Worm (Caenorhabditis elegans) whole organism, late embryonic: ENCODE data around the gene hnd-1.

ENCODE experiments used
- C38D4.7 ChIP-seq: fragments of 200-800 bp; sonication (Bioruptor generic); optimal IDR thresholded peaks from 2 replicates; lab custom pipeline; 2018; ENCODE audit warnings: mild to moderate bottlenecking, missing genetic modification characterization, moderate library complexity, missing compliant biosample characterization
- K02D7.2 ChIP-seq: sonication (generic microtip); optimal IDR thresholded peaks from 2 replicates; lab custom pipeline; 2017; ENCODE audit warnings: mild to moderate bottlenecking, missing genetic modification characterization, missing compliant biosample characterization
- T23F11.4 ChIP-seq: fragments of 200-800 bp; sonication (Bioruptor generic); optimal IDR thresholded peaks from 2 replicates; lab custom pipeline; 2018; ENCODE audit warnings: mild to moderate bottlenecking, missing genetic modification characterization, missing compliant biosample characterization
- Y22D7AL.16 ChIP-seq: sonication (generic microtip); optimal IDR thresholded peaks from 2 replicates; lab custom pipeline; 2016; ENCODE audit warnings: missing genetic modification characterization, missing compliant biosample characterization
- ahr-1 ChIP-seq: sonication (generic microtip); optimal IDR thresholded peaks from 2 replicates; lab custom pipeline; 2016; ENCODE audit warnings: missing genetic modification characterization, missing compliant biosample characterization
- ama-1 ChIP-seq: fragments of 150-350 bp; optimal IDR thresholded peaks from 2 replicates; lab custom pipeline; 2014
- ceh-14 ChIP-seq: sonication (generic microtip); optimal IDR thresholded peaks from 2 replicates; lab custom pipeline; 2016; ENCODE audit warnings: missing genotype, missing genetic modification characterization, missing compliant biosample characterization
- ceh-18 ChIP-seq: sonication (generic microtip); optimal IDR thresholded peaks from 2 replicates; lab custom pipeline; 2016; ENCODE audit warnings: missing genetic modification characterization, missing compliant biosample characterization
- ceh-19 ChIP-seq: fragments of 200-800 bp; sonication (Bioruptor generic); optimal IDR thresholded peaks from 2 replicates; lab custom pipeline; 2018; ENCODE audit warnings: mild to moderate bottlenecking, missing genetic modification characterization, missing compliant biosample characterization
- ceh-31 ChIP-seq: sonication (generic microtip); optimal IDR thresholded peaks from 2 replicates; lab custom pipeline; 2016; ENCODE audit warnings: missing genetic modification characterization, missing compliant biosample characterization
- ceh-6 ChIP-seq: fragments of 200-800 bp; sonication (Bioruptor generic); optimal IDR thresholded peaks from 2 replicates; lab custom pipeline; 2018; ENCODE audit warnings: mild to moderate bottlenecking, missing genetic modification characterization, missing compliant biosample characterization
- che-1 ChIP-seq: sonication (generic microtip); optimal IDR thresholded peaks from 2 replicates; lab custom pipeline; 2016; ENCODE audit warnings: mild to moderate bottlenecking, missing genetic modification characterization, missing compliant biosample characterization
- elt-2 ChIP-seq: sonication (generic microtip); optimal IDR thresholded peaks from 2 replicates; lab custom pipeline; 2016; ENCODE audit warnings: missing genetic modification reagents, missing genetic modification characterization, missing compliant biosample characterization
- elt-4 ChIP-seq: sonication (generic microtip); optimal IDR thresholded peaks from 2 replicates; lab custom pipeline; 2016; ENCODE audit warnings: missing genetic modification characterization, missing compliant biosample characterization
- eyg-1 ChIP-seq: sonication (generic microtip); optimal IDR thresholded peaks from 2 replicates; lab custom pipeline; 2016; ENCODE audit warnings: missing genotype, missing genetic modification characterization, missing compliant biosample characterization
- fkh-10 ChIP-seq: fragments of 150-350 bp; optimal IDR thresholded peaks from 2 replicates; lab custom pipeline; 2014; ENCODE audit warnings: missing biosample characterization, missing genetic modification reagents, missing genetic modification characterization
- gmeb-2 ChIP-seq: sonication (generic microtip); optimal IDR thresholded peaks from 2 replicates; lab custom pipeline; 2016; ENCODE audit warnings: missing genetic modification characterization, inconsistent platforms, missing compliant biosample characterization
- hlh-13 ChIP-seq: fragments of 200-800 bp; sonication (Bioruptor generic); optimal IDR thresholded peaks from 2 replicates; lab custom pipeline; 2018; ENCODE audit warnings: mild to moderate bottlenecking, missing genetic modification characterization, missing compliant biosample characterization
- hlh-6 ChIP-seq: sonication (generic microtip); optimal IDR thresholded peaks from 2 replicates; lab custom pipeline; 2016; ENCODE audit warnings: missing genotype, missing genetic modification characterization, missing compliant biosample characterization
- hlh-8 ChIP-seq: sonication (generic microtip); optimal IDR thresholded peaks from 2 replicates; lab custom pipeline; 2016; ENCODE audit warnings: missing genotype, missing genetic modification characterization, missing compliant biosample characterization
- lin-11 ChIP-seq: fragments of 200-800 bp; sonication (Bioruptor generic); optimal IDR thresholded peaks from 2 replicates; lab custom pipeline; 2018; ENCODE audit warnings: mild to moderate bottlenecking, missing genetic modification characterization, missing compliant biosample characterization
- madf-2 ChIP-seq: sonication (generic microtip); optimal IDR thresholded peaks from 2 replicates; lab custom pipeline; 2017; ENCODE audit warnings: missing genetic modification characterization, missing compliant biosample characterization
- nhr-11 ChIP-seq: fragments of 150-350 bp; optimal IDR thresholded peaks from 2 replicates; lab custom pipeline; 2014; ENCODE audit warnings: missing biosample characterization, missing genetic modification characterization
- pag-3 ChIP-seq: sonication (generic microtip); optimal IDR thresholded peaks from 2 replicates; lab custom pipeline; 2016; ENCODE audit warnings: missing compliant biosample characterization, missing genetic modification characterization, borderline replicate concordance
- pat-9 ChIP-seq: fragments of 200-800 bp; sonication (Bioruptor generic); optimal IDR thresholded peaks from 2 replicates; lab custom pipeline; 2018; ENCODE audit warnings: mild to moderate bottlenecking, missing genetic modification characterization, moderate library complexity, missing compliant biosample characterization
- pha-2 ChIP-seq: sonication (generic microtip); optimal IDR thresholded peaks from 2 replicates; lab custom pipeline; 2017; ENCODE audit warnings: mild to moderate bottlenecking, missing genetic modification characterization, missing compliant biosample characterization
- rnt-1 ChIP-seq: sonication (generic microtip); optimal IDR thresholded peaks from 2 replicates; lab custom pipeline; 2016; ENCODE audit warnings: missing genetic modification characterization, missing compliant biosample characterization
- sdc-2 ChIP-seq: sonication (generic microtip); optimal IDR thresholded peaks from 2 replicates; lab custom pipeline; 2016; ENCODE audit warnings: missing genotype, missing genetic modification characterization, missing compliant biosample characterization
- sox-2 ChIP-seq: fragments of 200-800 bp; sonication (Bioruptor generic); IDR thresholded peaks from 2 replicates; pipeline ENCODE4 v1.3.6; 2022; ENCODE audit warnings: missing genetic modification reagents, missing genetic modification characterization, missing compliant biosample characterization
- sox-4 ChIP-seq: sonication (generic microtip); optimal IDR thresholded peaks from 2 replicates; lab custom pipeline; 2017; ENCODE audit warnings: mild to moderate bottlenecking, missing genetic modification characterization, inconsistent platforms, missing compliant biosample characterization
- syd-9 ChIP-seq: sonication (generic microtip); optimal IDR thresholded peaks from 2 replicates; lab custom pipeline; 2016; ENCODE audit warnings: mild to moderate bottlenecking, missing genetic modification characterization, moderate library complexity, missing compliant biosample characterization
- tbx-2 ChIP-seq: sonication (generic microtip); optimal IDR thresholded peaks from 2 replicates; lab custom pipeline; 2016; ENCODE audit warnings: missing genetic modification characterization, missing compliant biosample characterization
- ttx-3 ChIP-seq: sonication (generic microtip); optimal IDR thresholded peaks from 2 replicates; lab custom pipeline; 2016; ENCODE audit warnings: missing genetic modification reagents, missing genetic modification characterization, missing compliant biosample characterization
- unc-42 ChIP-seq: sonication (generic microtip); optimal IDR thresholded peaks from 2 replicates; lab custom pipeline; 2016; ENCODE audit warnings: missing genotype, missing genetic modification characterization, missing compliant biosample characterization
- unc-55 ChIP-seq: sonication (generic microtip); optimal IDR thresholded peaks from 2 replicates; lab custom pipeline; 2017; ENCODE audit warnings: missing biosample characterization, missing genetic modification reagents, missing genetic modification characterization
- ztf-16 ChIP-seq: sonication (generic microtip); optimal IDR thresholded peaks from 2 replicates; lab custom pipeline; 2017; ENCODE audit warnings: missing genetic modification characterization, missing compliant biosample characterization

The hnd-1 gene

ce11 chrX:11640463-11640995, 43.8 kb upstream of the hnd-1 start:
- TF ChIP-seq unc-42 (tag; lab: Kevin White, UChicago) = peak; percentile 84
- no peak for TF ChIP-seq ztf-16 (tag; lab: Kevin White, UChicago)
- no peak for TF ChIP-seq eyg-1 (tag; lab: Kevin White, UChicago)
- no peak for TF ChIP-seq ahr-1 (tag; lab: Kevin White, UChicago)
- no peak for TF ChIP-seq fkh-10 (GFP tag; lab: Kevin White, UChicago)
- TF ChIP-seq ceh-14 (tag; lab: Kevin White, UChicago) = peak; percentile 1
- no peak for TF ChIP-seq che-1
- no peak for TF ChIP-seq ceh-31 (tag; lab: Kevin White, UChicago)
- no peak for TF ChIP-seq madf-2 (tag; lab: Kevin White, UChicago)
- TF ChIP-seq syd-9 (tag; lab: Kevin White, UChicago) = no peak
- TF ChIP-seq tbx-2 = no peak
- no peak for TF ChIP-seq elt-4 (tag; lab: Kevin White, UChicago)
- TF ChIP-seq nhr-11 (tag; lab: Kevin White, UChicago) = no peak
- no peak for TF ChIP-seq pha-2 (tag; lab: Kevin White, UChicago)
- TF ChIP-seq pag-3 (tag; lab: Kevin White, UChicago) = no peak
- no peak for TF ChIP-seq hlh-6
- TF ChIP-seq, all 69 proteins: peak for 2

ce11 chrX:11641562-11641961, 42.8 kb upstream of the hnd-1 start:
- no peak for TF ChIP-seq ama-1 (lab: Kevin White, UChicago)
- TF ChIP-seq elt-2 (tag; lab: Kevin White, UChicago) = no peak
- no peak for TF ChIP-seq elt-4 (tag; lab: Kevin White, UChicago)
- TF ChIP-seq ttx-3 = no peak
- no peak for TF ChIP-seq rnt-1 (tag; lab: Kevin White, UChicago)
- no peak for TF ChIP-seq ceh-6
- no peak for TF ChIP-seq sox-2 (GFP tag; lab: Robert Waterston, UW)
- TF ChIP-seq unc-55 (GFP tag; lab: Kevin White, UChicago) = no peak
- no peak for TF ChIP-seq hlh-8
- TF ChIP-seq, all 69 proteins: peak for 0

ce11 chrX:11643767-11644235, 40.6 kb upstream of the hnd-1 start, which contains the start of gene sto-4:
TSS of gene sto-4 (plus strand) at chrX:11644126.
- TF ChIP-seq lin-11 (tag; lab: Kevin White, UChicago) (peak; percentile 55), pha-2 (tag; lab: Kevin White, UChicago) (peak; percentile 67), unc-42 (tag; lab: Kevin White, UChicago) (peak; percentile 77), ceh-31 (tag; lab: Kevin White, UChicago) (peak; percentile 68), gmeb-2 (tag; lab: Kevin White, UChicago) (peak; percentile 76), ceh-18 (tag; lab: Kevin White, UChicago) (peak; percentile 67), pat-9 (peak; percentile 78), che-1 (peak; percentile 69), K02D7.2 (peak; percentile 66), hlh-8 (peak; percentile 8), Y22D7AL.16 (tag; lab: Kevin White, UChicago) (peak; percentile 61), hlh-13 (peak; percentile 70), sox-4 (tag; lab: Kevin White, UChicago) (peak; percentile 53), tbx-2 (peak; percentile 72), T23F11.4 (peak; percentile 67), C38D4.7 (GFP tag; lab: Kevin White, UChicago) (peak; percentile 71), elt-2 (tag; lab: Kevin White, UChicago) (peak; percentile 48), ceh-19 (GFP tag; lab: Kevin White, UChicago) (peak; percentile 87), sdc-2 (tag; lab: Kevin White, UChicago) (peak; percentile 32), ceh-14 (tag; lab: Kevin White, UChicago) (peak; percentile 58), ceh-6 (peak; percentile 77), ztf-16 (tag; lab: Kevin White, UChicago) (peak; percentile 34), rnt-1 (tag; lab: Kevin White, UChicago) (peak; percentile 0)
